Fruit fly (Drosophila melanogaster) whole organism, embryonic: Measurements from ENCODE around the gene sphinx1.

Experiments used
- Adf1 ChIP-seq: fragments of 200-800 bp; sonication (Bioruptor generic); IDR thresholded peaks from 2 replicates; pipeline ENCODE4 v1.3.6; 2022; ENCODE audit warnings: missing biosample characterization, missing genetic modification characterization
- B-H1 ChIP-seq: fragments of 200-800 bp; sonication (Bioruptor generic); IDR thresholded peaks from 3 replicates; pipeline ENCODE4 v1.3.6; 2022; ENCODE audit warnings: missing biosample characterization, missing genetic modification characterization
- CG10267 ChIP-seq: fragments of 200-800 bp; sonication (Bioruptor generic); optimal IDR thresholded peaks from 2 replicates; lab custom pipeline; 2018; ENCODE audit warnings: missing biosample characterization, mild to moderate bottlenecking, missing genetic modification characterization, moderate library complexity
- CG10321 ChIP-seq: fragments of 200-800 bp; sonication (Bioruptor generic); IDR thresholded peaks from 2 replicates; pipeline ENCODE4 v1.3.6; 2022; ENCODE audit warnings: missing biosample characterization, missing genetic modification characterization
- CG10366 ChIP-seq: fragments of 200-800 bp; sonication (Bioruptor generic); IDR thresholded peaks from 2 replicates; pipeline ENCODE4 v1.3.6; 2022; ENCODE audit warnings: missing biosample characterization, missing genetic modification characterization
- CG13296 ChIP-seq: fragments of 200-800 bp; sonication (Bioruptor generic); optimal IDR thresholded peaks from 3 replicates; lab custom pipeline; 2018; ENCODE audit warnings: missing biosample characterization, mild to moderate bottlenecking, missing genetic modification characterization
- CG13894 ChIP-seq: fragments of 200-800 bp; sonication (Bioruptor generic); optimal IDR thresholded peaks from 3 replicates; lab custom pipeline; 2018; ENCODE audit warnings: missing biosample characterization, mild to moderate bottlenecking, missing genetic modification characterization, moderate library complexity
- CG15073 ChIP-seq: fragments of 200-800 bp; sonication (Bioruptor generic); optimal IDR thresholded peaks from 2 replicates; lab custom pipeline; 2016; ENCODE audit warnings: missing biosample characterization, missing genetic modification characterization
- CG1647 ChIP-seq: fragments of 200-800 bp; sonication (Bioruptor generic); optimal IDR thresholded peaks from 3 replicates; lab custom pipeline; 2016; ENCODE audit warnings: missing biosample characterization, missing genetic modification characterization
- CG16863 ChIP-seq: fragments of 200-800 bp; sonication (Bioruptor generic); optimal IDR thresholded peaks from 3 replicates; lab custom pipeline; 2016; ENCODE audit warnings: missing biosample characterization, missing genetic modification characterization
- CG17829 ChIP-seq: fragments of 200-800 bp; optimal IDR thresholded peaks from 2 replicates; lab custom pipeline; 2019; ENCODE audit warnings: missing biosample characterization, mild to moderate bottlenecking, missing genetic modification characterization, moderate library complexity
- CG1792 ChIP-seq: fragments of 200-800 bp; sonication (Bioruptor generic); optimal IDR thresholded peaks from 2 replicates; lab custom pipeline; 2016; ENCODE audit warnings: missing biosample characterization, missing genetic modification characterization
- CG4328 ChIP-seq: fragments of 200-800 bp; sonication (Bioruptor generic); optimal IDR thresholded peaks from 3 replicates; lab custom pipeline; 2017; ENCODE audit warnings: missing biosample characterization, missing genetic modification reagents, missing genetic modification characterization
- CG4404 ChIP-seq: fragments of 200-800 bp; sonication (Bioruptor generic); IDR thresholded peaks from 2 replicates; pipeline ENCODE4 v1.3.6; 2022; ENCODE audit warnings: missing biosample characterization, missing genetic modification characterization
- CG6689 ChIP-seq: fragments of 200-800 bp; sonication (Bioruptor generic); IDR thresholded peaks from 2 replicates; pipeline ENCODE4 v1.3.6; 2022; ENCODE audit warnings: missing biosample characterization, missing genetic modification characterization
- CG7556 ChIP-seq: fragments of 200-800 bp; sonication (Bioruptor generic); optimal IDR thresholded peaks from 2 replicates; lab custom pipeline; 2017; ENCODE audit warnings: missing biosample characterization, mild to moderate bottlenecking, missing genetic modification characterization
- CG7786 ChIP-seq: fragments of 200-800 bp; sonication (Bioruptor generic); optimal IDR thresholded peaks from 2 replicates; lab custom pipeline; 2016; ENCODE audit warnings: missing biosample characterization, missing genetic modification characterization
- CG7839 ChIP-seq: fragments of 200-800 bp; sonication (Bioruptor generic); optimal IDR thresholded peaks from 3 replicates; lab custom pipeline; 2018; ENCODE audit warnings: missing biosample characterization, mild to moderate bottlenecking, missing genetic modification characterization, moderate library complexity
- CG7987 ChIP-seq: fragments of 200-800 bp; sonication (Bioruptor generic); optimal IDR thresholded peaks from 2 replicates; lab custom pipeline; 2018; ENCODE audit warnings: missing biosample characterization, mild to moderate bottlenecking, missing genetic modification characterization, moderate library complexity
- D ChIP-seq, 2 experiments: fragments of 200-800 bp in 1 of 2; fragments of >200 bp in 1 of 2; sonication (Bioruptor generic) in 1 of 2; optimal IDR thresholded peaks; 2 replicates in 1 of 2; 3 replicates in 1 of 2; lab custom pipeline; 2017; ENCODE audit warnings: mild to moderate bottlenecking in 1 of 2, missing biosample characterization in 1 of 2, missing genetic modification characterization in 1 of 2, missing genetic modification reagents in 1 of 2
- D19A ChIP-seq: fragments of 200-800 bp; optimal IDR thresholded peaks from 3 replicates; lab custom pipeline; 2019; ENCODE audit warnings: missing biosample characterization, mild to moderate bottlenecking, missing genetic modification characterization, moderate library complexity
- Dp ChIP-seq: fragments of 200-800 bp; sonication (Bioruptor generic); optimal IDR thresholded peaks from 2 replicates; lab custom pipeline; 2018; ENCODE audit warnings: missing biosample characterization, mild to moderate bottlenecking, missing genetic modification characterization, moderate library complexity
- Fer3 ChIP-seq: fragments of 200-800 bp; sonication (Bioruptor generic); optimal IDR thresholded peaks from 2 replicates; lab custom pipeline; 2018; ENCODE audit warnings: missing biosample characterization, mild to moderate bottlenecking, missing genetic modification characterization, moderate library complexity
- HLH3B ChIP-seq: fragments of 200-800 bp; sonication (Bioruptor generic); IDR thresholded peaks from 2 replicates; pipeline ENCODE4 v1.3.6; 2022; ENCODE audit warnings: missing biosample characterization, missing genetic modification characterization
- MBD-R2 ChIP-seq: fragments of 200-800 bp; sonication (Bioruptor generic); IDR thresholded peaks from 2 replicates; pipeline ENCODE4 v1.3.6; 2022; ENCODE audit warnings: missing biosample characterization, missing genetic modification characterization
- Myb ChIP-seq: fragments of 200-800 bp; sonication (Bioruptor generic); optimal IDR thresholded peaks from 2 replicates; lab custom pipeline; 2016; ENCODE audit warnings: missing biosample characterization, missing genetic modification characterization
- NK7.1 ChIP-seq: fragments of 200-800 bp; sonication (Bioruptor generic); optimal IDR thresholded peaks from 3 replicates; lab custom pipeline; 2016; ENCODE audit warnings: missing biosample characterization, missing genetic modification characterization
- Nf-YC ChIP-seq: fragments of 200-800 bp; optimal IDR thresholded peaks from 3 replicates; lab custom pipeline; 2019; ENCODE audit warnings: missing biosample characterization, mild to moderate bottlenecking, missing genetic modification characterization, moderate library complexity
- abd-A ChIP-seq: fragments of 200-800 bp; sonication (Bioruptor generic); optimal IDR thresholded peaks from 3 replicates; lab custom pipeline; 2019; ENCODE audit warnings: missing biosample characterization, mild to moderate bottlenecking, missing genetic modification characterization, moderate library complexity
- al ChIP-seq: fragments of 200-800 bp; sonication (Bioruptor generic); IDR thresholded peaks from 2 replicates; pipeline ENCODE4 v1.3.6; 2022; ENCODE audit warnings: missing biosample characterization, missing genetic modification characterization
- cato ChIP-seq: fragments of 200-800 bp; sonication (Bioruptor generic); optimal IDR thresholded peaks from 2 replicates; lab custom pipeline; 2016; ENCODE audit warnings: missing biosample characterization, missing genetic modification characterization, borderline replicate concordance
- chinmo ChIP-seq: fragments of 200-800 bp; sonication (Bioruptor generic); IDR thresholded peaks from 4 replicates; pipeline ENCODE4 v1.3.6; 2022; ENCODE audit warnings: missing biosample characterization, missing genetic modification characterization; ENCODE audit not compliant: partially characterized antibody
- crp ChIP-seq, 2 experiments: fragments of 200-800 bp; sonication (Bioruptor generic); optimal IDR thresholded peaks; 2 replicates in 1 of 2; 3 replicates in 1 of 2; lab custom pipeline; 2017; ENCODE audit warnings: missing biosample characterization in 2 of 2, missing genetic modification characterization in 2 of 2, mild to moderate bottlenecking in 1 of 2, moderate library complexity in 1 of 2
- dm ChIP-seq: fragments of 200-800 bp; sonication (Bioruptor generic); optimal IDR thresholded peaks from 3 replicates; lab custom pipeline; 2016; ENCODE audit warnings: missing biosample characterization, missing genetic modification characterization
- emc ChIP-seq: fragments of 200-800 bp; sonication (Bioruptor generic); optimal IDR thresholded peaks from 2 replicates; lab custom pipeline; 2016; ENCODE audit warnings: missing biosample characterization, missing genetic modification characterization
- fu2 ChIP-seq: fragments of 200-800 bp; sonication (Bioruptor generic); optimal IDR thresholded peaks from 2 replicates; lab custom pipeline; 2016; ENCODE audit warnings: missing biosample characterization, missing genetic modification characterization
- gce ChIP-seq: fragments of 200-800 bp; sonication (Bioruptor generic); IDR thresholded peaks from 3 replicates; pipeline ENCODE4 v1.3.6; 2022; ENCODE audit warnings: missing biosample characterization, missing genetic modification characterization
- gcm ChIP-seq: fragments of 200-800 bp; sonication (Bioruptor generic); optimal IDR thresholded peaks from 2 replicates; lab custom pipeline; 2019; ENCODE audit warnings: missing biosample characterization, mild to moderate bottlenecking, missing genetic modification characterization, moderate library complexity
- gem ChIP-seq: fragments of 200-800 bp; sonication (Bioruptor generic); optimal IDR thresholded peaks from 2 replicates; lab custom pipeline; 2019; ENCODE audit warnings: missing biosample characterization, mild to moderate bottlenecking, missing genetic modification characterization, moderate library complexity
- hkb ChIP-seq, 2 experiments: fragments of 200-800 bp in 1 of 2; fragments of >200 bp in 1 of 2; sonication (Bioruptor generic) in 1 of 2; IDR thresholded peaks in 1 of 2; optimal IDR thresholded peaks in 1 of 2; 2 replicates each; pipeline versions ENCODE4 v1.3.6 to Lab custom; 2017 to 2022; ENCODE audit warnings: missing biosample characterization in 1 of 2, missing genetic modification characterization in 1 of 2
- maf-S ChIP-seq: fragments of 200-800 bp; sonication (Bioruptor generic); optimal IDR thresholded peaks from 2 replicates; lab custom pipeline; 2016; ENCODE audit warnings: missing biosample characterization, missing genetic modification characterization
- psq ChIP-seq: fragments of 200-800 bp; sonication (Bioruptor generic); optimal IDR thresholded peaks from 2 replicates; lab custom pipeline; 2017; ENCODE audit warnings: missing biosample characterization, missing genetic modification characterization
- so ChIP-seq: fragments of 200-800 bp; sonication (Bioruptor generic); IDR thresholded peaks from 3 replicates; pipeline ENCODE4 v1.3.6; 2022; ENCODE audit warnings: missing biosample characterization, missing genetic modification characterization
- stwl ChIP-seq: fragments of 200-800 bp; sonication (Bioruptor generic); optimal IDR thresholded peaks from 3 replicates; lab custom pipeline; 2018; ENCODE audit warnings: missing biosample characterization, mild to moderate bottlenecking, missing genetic modification characterization, moderate library complexity
- tll ChIP-seq, 2 experiments: fragments of 200-800 bp in 1 of 2; fragments of >200 bp in 1 of 2; sonication (Bioruptor generic) in 1 of 2; optimal IDR thresholded peaks; 2 replicates each; lab custom pipeline; 2017 to 2019; ENCODE audit warnings: missing biosample characterization in 2 of 2, missing genetic modification characterization in 2 of 2, mild to moderate bottlenecking in 1 of 2, moderate library complexity in 1 of 2
- ttk ChIP-seq: fragments of 200-800 bp; sonication (Bioruptor generic); IDR thresholded peaks from 2 replicates; pipeline ENCODE4 v2.1.2; 2022; ENCODE audit warnings: missing biosample characterization, missing genetic modification characterization
- vvl ChIP-seq: fragments of 200-800 bp; sonication (Bioruptor generic); IDR thresholded peaks from 2 replicates; pipeline ENCODE4 v1.3.6; 2022; ENCODE audit warnings: missing biosample characterization, missing genetic modification characterization
- wek ChIP-seq: fragments of 200-800 bp; sonication (Bioruptor generic); optimal IDR thresholded peaks from 3 replicates; lab custom pipeline; 2018; ENCODE audit warnings: missing biosample characterization, mild to moderate bottlenecking, missing genetic modification characterization, moderate library complexity
- zfh2 ChIP-seq: fragments of 200-800 bp; sonication (Bioruptor generic); optimal IDR thresholded peaks from 2 replicates; lab custom pipeline; 2016; ENCODE audit warnings: missing biosample characterization, missing genetic modification characterization

Gene sphinx1

DNA sequence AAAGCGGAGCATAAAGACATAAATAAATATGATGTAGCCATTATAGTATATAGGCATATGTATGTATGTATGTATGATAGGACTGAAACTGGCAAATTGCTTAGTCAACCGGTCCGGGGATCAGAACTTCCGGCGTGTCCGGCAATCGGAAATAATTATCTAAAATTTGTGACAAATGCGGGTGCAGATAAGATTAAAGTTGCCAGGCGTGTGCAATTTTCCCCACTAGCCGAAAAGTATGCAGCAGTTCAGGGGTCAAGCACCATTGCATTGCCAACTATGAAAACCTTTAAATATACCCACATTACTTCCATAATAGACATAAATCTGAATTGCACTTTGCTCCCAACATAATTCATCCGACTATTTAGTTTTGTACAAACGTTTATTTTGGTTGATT lies 6.9 kb downstream of the sphinx1 start (continued):
- TF ChIP-seq hkb (optimal IDR thresholded peaks at IDR 0.05; lab: Kevin White, UChicago): no peak
- TF ChIP-seq hkb (GFP tag; IDR thresholded peaks at IDR 0.05; lab: Robert Waterston, UW): no peak
- TF ChIP-seq CG7556 (GFP tag; lab: Kevin White, UChicago): no peak
- TF ChIP-seq cato: no peak
- TF ChIP-seq Fer3 (tag; lab: Kevin White, UChicago): no peak
- TF ChIP-seq D (optimal IDR thresholded peaks at IDR 0.05; lab: Kevin White, UChicago): no peak
- TF ChIP-seq D (GFP tag; optimal IDR thresholded peaks at IDR 0.05; lab: Kevin White, UChicago): no peak
- TF ChIP-seq vvl (GFP tag; lab: Robert Waterston, UW): no peak
- no peak for TF ChIP-seq psq (GFP tag; lab: Kevin White, UChicago)
- TF ChIP-seq gcm (GFP tag; lab: Kevin White, UChicago): peak; percentile 19
- TF ChIP-seq zfh2 (GFP tag; lab: Kevin White, UChicago): no peak
- no peak for TF ChIP-seq al (GFP tag; lab: Robert Waterston, UW)

dm6 chr3L:7423517-7423916 lies 15.7 kb downstream of the sphinx1 start, which contains the start of gene CG42458:
TSS of gene CG42458 (plus strand) at chr3L:7423827.
- TF ChIP-seq CG13894 (peak; percentile 84), CG17829 (no peak), emc (GFP tag; lab: Kevin White, UChicago) (no peak), CG1792 (GFP tag; lab: Kevin White, UChicago) (no peak), CG7987 (GFP tag; lab: Kevin White, UChicago) (no peak), gem (no peak), Fer3 (tag; lab: Kevin White, UChicago) (no peak), abd-A (peak; percentile 94), Dp (GFP tag; lab: Kevin White, UChicago) (no peak), CG7839 (tag; lab: Kevin White, UChicago) (no peak), CG4404 (GFP tag; lab: Robert Waterston, UW) (no peak), wek (GFP tag; lab: Kevin White, UChicago) (no peak), gce (GFP tag; lab: Robert Waterston, UW) (no peak), CG16863 (GFP tag; lab: Kevin White, UChicago) (no peak), chinmo (GFP tag; lab: Robert Waterston, UW) (0 out of 4 replicates have a peak, but pooled peaks have one; percentile 33), stwl (tag; lab: Kevin White, UChicago) (no peak), CG1647 (GFP tag; lab: Kevin White, UChicago) (no peak), D19A (tag; lab: Kevin White, UChicago) (no peak), B-H1 (GFP tag; lab: Robert Waterston, UW) (no peak), CG10366 (GFP tag; lab: Robert Waterston, UW) (no peak), dm (GFP tag; lab: Kevin White, UChicago) (no peak), Myb (GFP tag; lab: Kevin White, UChicago) (no peak), ttk (no peak; the same call in 1 of the 2 replicates), crp (GFP tag; optimal IDR thresholded peaks at IDR 0.05; lab: Kevin White, UChicago) (no peak), Nf-YC (peak; percentile 85), so (GFP tag; lab: Robert Waterston, UW) (no peak), CG7786 (GFP tag; lab: Kevin White, UChicago) (no peak), Adf1 (GFP tag; lab: Robert Waterston, UW) (peak; percentile 38; the same call in 1 of the 2 replicates), CG10321 (no peak), CG15073 (no peak), tll (GFP tag; optimal IDR thresholded peaks at IDR 0.05; lab: Kevin White, UChicago) (no peak), fu2 (GFP tag; lab: Kevin White, UChicago) (no peak), MBD-R2 (GFP tag; lab: Robert Waterston, UW) (no peak), NK7.1 (no peak), CG4328 (GFP tag; lab: Kevin White, UChicago) (no peak), CG13296 (no peak), CG6689 (GFP tag; lab: Robert Waterston, UW) (no peak), maf-S (GFP tag; lab: Kevin White, UChicago) (no peak), HLH3B (GFP tag; lab: Robert Waterston, UW) (0 out of 2 replicates have a peak, but pooled peaks have one; percentile 22), CG10267 (tag; lab: Kevin White, UChicago) (no peak), cato (no peak)
